Worm (Caenorhabditis elegans) whole organism, L2 larva: Measurements from ENCODE around the gene srbc-67.

Source experiments
- C34F6.9 ChIP-seq: fragments of 150-350 bp; optimal IDR thresholded peaks from 2 replicates; lab custom pipeline; 2014; ENCODE audit warnings: missing biosample characterization, missing genetic modification characterization
- F13H6.1 ChIP-seq: sonication (generic microtip); optimal IDR thresholded peaks from 2 replicates; lab custom pipeline; 2016; ENCODE audit warnings: missing genetic modification characterization, missing compliant biosample characterization
- Y55F3AM.14 ChIP-seq: fragments of 200-800 bp; sonication (Bioruptor generic); optimal IDR thresholded peaks from 2 replicates; lab custom pipeline; 2018; ENCODE audit warnings: mild to moderate bottlenecking, missing genetic modification characterization, missing compliant biosample characterization
- alr-1 ChIP-seq: fragments of 150-350 bp; optimal IDR thresholded peaks from 2 replicates; lab custom pipeline; 2014; ENCODE audit warnings: missing biosample characterization, missing genetic modification characterization
- aly-2 ChIP-seq: fragments of 150-350 bp; optimal IDR thresholded peaks from 2 replicates; lab custom pipeline; 2014; ENCODE audit warnings: missing biosample characterization, missing genetic modification characterization
- ama-1 ChIP-seq: fragments of 150-350 bp; optimal IDR thresholded peaks from 2 replicates; lab custom pipeline; 2018; ENCODE audit warnings: inconsistent platforms
- blmp-1 ChIP-seq: sonication (generic microtip); optimal IDR thresholded peaks from 2 replicates; lab custom pipeline; 2017; ENCODE audit warnings: missing genetic modification characterization, mild to moderate bottlenecking, missing compliant biosample characterization, antibody characterized with exemption, moderate library complexity; ENCODE audit not compliant: insufficient read depth
- ceh-16 ChIP-seq: fragments of 150-350 bp; optimal IDR thresholded peaks from 2 replicates; lab custom pipeline; 2014; ENCODE audit warnings: missing biosample characterization, missing genetic modification characterization
- ceh-82 ChIP-seq: fragments of 150-350 bp; optimal IDR thresholded peaks from 2 replicates; lab custom pipeline; 2014; ENCODE audit warnings: missing biosample characterization, missing genetic modification characterization
- crh-2 ChIP-seq: sonication (generic microtip); optimal IDR thresholded peaks from 2 replicates; lab custom pipeline; 2017; ENCODE audit warnings: missing biosample characterization, missing genetic modification characterization
- egl-27 ChIP-seq: sonication (generic microtip); optimal IDR thresholded peaks from 3 replicates; lab custom pipeline; 2017; ENCODE audit warnings: missing biosample characterization, missing genetic modification reagents, missing genetic modification characterization
- elt-1 ChIP-seq: fragments of 150-350 bp; optimal IDR thresholded peaks from 2 replicates; lab custom pipeline; 2014; ENCODE audit warnings: missing biosample characterization, missing genetic modification characterization
- fos-1 ChIP-seq: fragments of 150-350 bp; optimal IDR thresholded peaks from 2 replicates; lab custom pipeline; 2014; ENCODE audit warnings: missing biosample characterization, missing genetic modification characterization
- lin-11 ChIP-seq: fragments of 150-350 bp; sonication (generic microtip); optimal IDR thresholded peaks from 2 replicates; lab custom pipeline; 2014; ENCODE audit warnings: missing biosample characterization, missing genetic modification characterization, inconsistent platforms, mixed read lengths
- lsy-2 ChIP-seq, 2 experiments: fragments of 150-350 bp in 1 of 2; sonication (generic microtip) in 1 of 2; optimal IDR thresholded peaks; 2 replicates each; lab custom pipeline; 2014 to 2017; ENCODE audit warnings: missing biosample characterization in 2 of 2, missing genetic modification characterization in 2 of 2
- mab-5 ChIP-seq: fragments of 150-350 bp; optimal IDR thresholded peaks from 2 replicates; lab custom pipeline; 2014; ENCODE audit warnings: missing biosample characterization, missing genetic modification characterization
- mbf-1 ChIP-seq: sonication (generic microtip); optimal IDR thresholded peaks from 2 replicates; lab custom pipeline; 2017; ENCODE audit warnings: missing biosample characterization, missing genetic modification characterization
- nhr-11 ChIP-seq: fragments of 150-350 bp; optimal IDR thresholded peaks from 2 replicates; lab custom pipeline; 2014; ENCODE audit warnings: missing biosample characterization, missing genetic modification characterization
- nhr-12 ChIP-seq: fragments of 150-350 bp; optimal IDR thresholded peaks from 2 replicates; lab custom pipeline; 2014; ENCODE audit warnings: missing biosample characterization, missing genetic modification characterization
- nhr-129 ChIP-seq: fragments of 150-350 bp; optimal IDR thresholded peaks from 2 replicates; lab custom pipeline; 2014; ENCODE audit warnings: missing biosample characterization, missing genetic modification characterization
- nhr-21 ChIP-seq: fragments of 150-350 bp; optimal IDR thresholded peaks from 2 replicates; lab custom pipeline; 2014; ENCODE audit warnings: missing biosample characterization, missing genetic modification characterization
- nhr-25 ChIP-seq: fragments of 150-350 bp; sonication (generic microtip); optimal IDR thresholded peaks from 3 replicates; lab custom pipeline; 2014; ENCODE audit warnings: missing biosample characterization, missing genetic modification characterization
- nhr-77 ChIP-seq: fragments of 150-350 bp; optimal IDR thresholded peaks from 2 replicates; lab custom pipeline; 2014; ENCODE audit warnings: missing biosample characterization, missing genetic modification characterization
- peb-1 ChIP-seq: fragments of 150-350 bp; optimal IDR thresholded peaks from 2 replicates; lab custom pipeline; 2014; ENCODE audit warnings: missing biosample characterization, missing genetic modification characterization
- sem-4 ChIP-seq: fragments of 150-350 bp; optimal IDR thresholded peaks from 2 replicates; lab custom pipeline; 2014; ENCODE audit warnings: missing biosample characterization, missing genetic modification reagents, missing genetic modification characterization
- skn-1 ChIP-seq: sonication (generic microtip); optimal IDR thresholded peaks from 2 replicates; lab custom pipeline; 2017; ENCODE audit warnings: missing biosample characterization, missing genetic modification characterization
- sma-3 ChIP-seq: sonication (generic microtip); optimal IDR thresholded peaks from 2 replicates; lab custom pipeline; 2016; ENCODE audit warnings: missing genetic modification reagents, missing genetic modification characterization, missing compliant biosample characterization
- sma-9 ChIP-seq, 2 experiments: fragments of 150-350 bp in 1 of 2; sonication (generic microtip) in 1 of 2; optimal IDR thresholded peaks; 2 replicates each; lab custom pipeline; 2014 to 2016; ENCODE audit warnings: missing genetic modification characterization in 2 of 2, mild to moderate bottlenecking in 1 of 2, missing biosample characterization in 1 of 2, missing compliant biosample characterization in 1 of 2, missing genetic modification reagents in 1 of 2, moderate library complexity in 1 of 2
- snpc-4 ChIP-seq: fragments of 150-350 bp; optimal IDR thresholded peaks from 2 replicates; lab custom pipeline; 2014; ENCODE audit warnings: missing biosample characterization, missing genetic modification characterization
- unc-39 ChIP-seq: fragments of 150-350 bp; optimal IDR thresholded peaks from 2 replicates; lab custom pipeline; 2014; ENCODE audit warnings: missing biosample characterization, missing genetic modification characterization
- unc-55 ChIP-seq: fragments of 150-350 bp; sonication (generic microtip); optimal IDR thresholded peaks from 3 replicates; lab custom pipeline; 2014; ENCODE audit warnings: missing biosample characterization, missing genetic modification reagents, missing genetic modification characterization
- unc-62 ChIP-seq: fragments of 150-350 bp; optimal IDR thresholded peaks from 2 replicates; lab custom pipeline; 2014; ENCODE audit warnings: missing biosample characterization, missing genetic modification reagents, missing genetic modification characterization
- zag-1 ChIP-seq: fragments of 150-350 bp; optimal IDR thresholded peaks from 2 replicates; lab custom pipeline; 2014; ENCODE audit warnings: missing biosample characterization, missing genetic modification characterization
- ztf-1 ChIP-seq: fragments of 200-800 bp; sonication (Bioruptor generic); conservative IDR thresholded peaks from 2 replicates; pipeline ENCODE4 v1.3.6; 2022; ENCODE audit warnings: missing genetic modification characterization, missing compliant biosample characterization
- ztf-11 ChIP-seq: sonication (generic microtip); optimal IDR thresholded peaks from 2 replicates; lab custom pipeline; 2017; ENCODE audit warnings: missing biosample characterization, missing genetic modification characterization

Gene srbc-67

DNA sequence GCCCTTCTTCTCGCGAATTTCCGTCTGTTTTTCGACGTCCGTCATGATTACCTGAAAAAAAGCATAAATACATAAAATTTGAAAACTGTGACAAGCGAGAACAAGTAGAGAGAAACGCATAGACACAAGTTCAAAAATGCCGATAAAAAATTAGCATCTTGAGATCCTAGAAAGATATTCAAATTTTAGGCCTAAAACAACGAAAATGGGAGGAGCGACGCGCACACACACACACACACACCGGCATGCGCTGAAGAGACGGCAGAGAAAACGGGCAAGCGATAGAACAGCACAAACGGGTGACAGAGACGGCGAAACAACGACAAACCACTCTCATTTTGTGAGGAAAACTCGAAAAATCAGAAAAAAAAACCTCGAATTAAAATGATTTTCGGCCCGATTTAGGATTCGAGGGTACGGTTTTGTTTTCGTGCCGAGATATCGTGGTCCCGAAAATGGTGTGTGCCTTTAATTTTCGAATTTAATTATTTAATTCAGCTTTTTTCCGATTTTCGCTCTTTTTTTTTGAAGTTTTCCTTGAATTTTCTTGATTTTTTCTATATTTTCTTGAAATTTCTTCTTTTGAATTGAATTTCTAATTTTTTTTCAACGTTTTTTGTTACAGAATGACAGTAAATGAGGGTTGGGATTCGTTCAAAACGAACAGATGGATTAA is 45.1 kb upstream of the srbc-67 start, which contains the start of the genes rpl-11.1 and T22F3.2:
Gene rpl-11.1 (minus strand): TSS at position 51 of the 676 bp plus-strand sequence.
Gene T22F3.2 (plus strand): TSS at position 626 of the 676 bp plus-strand sequence.
- TF ChIP-seq C34F6.9 (tag; lab: Kevin White, UChicago), result peak; percentile 40
- no peak for TF ChIP-seq zag-1 (tag; lab: Kevin White, UChicago)
- no peak for TF ChIP-seq crh-2 (tag; lab: Kevin White, UChicago)
- TF ChIP-seq nhr-11 (tag; lab: Kevin White, UChicago), result no peak
- peak; percentile 34 for TF ChIP-seq nhr-129
- peak; percentile 6 for TF ChIP-seq sma-9 (GFP tag; optimal IDR thresholded peaks at IDR 0.05; lab: Kevin White, UChicago)
- TF ChIP-seq sma-9 (tag; optimal IDR thresholded peaks at IDR 0.05; lab: Kevin White, UChicago), result no peak
- TF ChIP-seq unc-55 (GFP tag; lab: Kevin White, UChicago), result peak; percentile 42
- no peak for TF ChIP-seq ztf-1 (GFP tag; lab: Robert Waterston, UW)
- TF ChIP-seq skn-1 (tag; lab: Kevin White, UChicago), result no peak
- TF ChIP-seq lsy-2 (tag; optimal IDR thresholded peaks at IDR 0.05; lab: Kevin White, UChicago), result peak in 1 of 2 experiments; percentile 27
- TF ChIP-seq, all 48 proteins: peak for 5

DNA sequence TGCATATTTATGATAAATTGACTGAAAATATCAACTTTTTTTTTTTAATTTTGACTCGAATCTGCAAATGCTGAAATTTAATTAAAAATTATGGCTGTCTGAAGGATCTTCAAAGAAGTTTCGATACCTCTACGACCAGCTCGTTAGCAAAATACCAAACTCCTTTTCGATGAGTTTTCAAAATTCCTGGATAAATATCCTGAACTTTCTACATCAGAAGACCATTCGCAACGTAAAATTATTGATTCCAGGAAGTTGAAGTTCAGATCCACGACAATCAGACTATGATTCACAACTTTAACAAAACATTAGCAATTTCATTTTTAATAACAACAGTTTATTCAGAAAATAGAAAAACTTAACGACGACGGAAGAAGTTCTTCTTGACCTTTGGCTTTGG is 44.0 kb upstream of the srbc-67 start:
- no peak for TF ChIP-seq F13H6.1
- no peak for TF ChIP-seq mbf-1 (tag; lab: Kevin White, UChicago)
- TF ChIP-seq nhr-12 (tag; lab: Kevin White, UChicago), result no peak
- no peak for TF ChIP-seq alr-1 (tag; lab: Kevin White, UChicago)
- TF ChIP-seq sem-4 (tag; lab: Kevin White, UChicago), result no peak
- no peak for TF ChIP-seq peb-1
- no peak for TF ChIP-seq nhr-25 (tag; lab: Kevin White, UChicago)
- no peak for TF ChIP-seq aly-2 (tag; lab: Kevin White, UChicago)
- no peak for TF ChIP-seq fos-1 (tag; lab: Kevin White, UChicago)
- no peak for TF ChIP-seq sma-9 (GFP tag; optimal IDR thresholded peaks at IDR 0.05; lab: Kevin White, UChicago)
- no peak for TF ChIP-seq sma-9 (tag; optimal IDR thresholded peaks at IDR 0.05; lab: Kevin White, UChicago)
- TF ChIP-seq blmp-1 (tag; lab: Kevin White, UChicago), result no peak
- no peak for TF ChIP-seq ama-1 (lab: Kevin White, UChicago)
- TF ChIP-seq nhr-77, result no peak
- no peak for TF ChIP-seq lsy-2 (tag; optimal IDR thresholded peaks at IDR 0.05; lab: Kevin White, UChicago)
- TF ChIP-seq ceh-82 (tag; lab: Kevin White, UChicago), result no peak
- TF ChIP-seq zag-1 (tag; lab: Kevin White, UChicago), result no peak
- TF ChIP-seq Y55F3AM.14 (GFP tag; lab: Kevin White, UChicago), result no peak
- no peak for TF ChIP-seq elt-1 (tag; lab: Kevin White, UChicago)

DNA sequence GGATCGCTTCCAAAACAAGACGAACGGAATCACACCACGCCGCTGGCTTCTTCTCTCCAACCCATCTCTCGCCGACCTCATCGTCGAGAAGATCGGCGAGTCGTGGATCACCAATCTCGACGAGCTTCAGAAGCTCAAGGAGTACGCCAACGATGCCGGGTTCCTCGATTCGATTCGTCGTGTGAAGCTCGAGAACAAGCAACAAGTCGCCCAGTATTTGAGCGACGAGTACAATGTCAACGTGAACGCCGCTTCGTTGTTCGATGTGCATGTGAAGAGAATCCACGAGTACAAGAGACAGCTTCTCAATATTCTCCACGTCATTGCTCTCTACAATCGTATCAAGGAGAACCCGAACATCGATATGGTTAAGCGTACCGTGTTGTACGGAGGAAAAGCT is 42.6 kb upstream of the srbc-67 start:
- TF ChIP-seq ztf-11, result no peak
- no peak for TF ChIP-seq F13H6.1
- TF ChIP-seq nhr-12 (tag; lab: Kevin White, UChicago), result no peak
- no peak for TF ChIP-seq fos-1 (tag; lab: Kevin White, UChicago)
- TF ChIP-seq unc-39 (tag; lab: Kevin White, UChicago), result no peak
- TF ChIP-seq mab-5 (tag; lab: Kevin White, UChicago), result no peak
- TF ChIP-seq ztf-1 (GFP tag; lab: Robert Waterston, UW), result no peak
- no peak for TF ChIP-seq nhr-11 (tag; lab: Kevin White, UChicago)
- TF ChIP-seq alr-1 (tag; lab: Kevin White, UChicago), result no peak
- TF ChIP-seq egl-27 (tag; lab: Kevin White, UChicago), result no peak
- no peak for TF ChIP-seq unc-55 (GFP tag; lab: Kevin White, UChicago)
- no peak for TF ChIP-seq lin-11
- no peak for TF ChIP-seq zag-1 (tag; lab: Kevin White, UChicago)
- TF ChIP-seq snpc-4 (tag; lab: Kevin White, UChicago), result no peak

ce11 chrV:3582671-3583070 is 41.7 kb upstream of the srbc-67 start:
- TF ChIP-seq sma-3 (GFP tag; lab: Kevin White, UChicago) (no peak), Y55F3AM.14 (GFP tag; lab: Kevin White, UChicago) (no peak), zag-1 (tag; lab: Kevin White, UChicago) (no peak), unc-62 (GFP tag; lab: Kevin White, UChicago) (no peak), ama-1 (lab: Kevin White, UChicago) (no peak), snpc-4 (tag; lab: Kevin White, UChicago) (no peak), nhr-21 (tag; lab: Kevin White, UChicago) (no peak), mab-5 (tag; lab: Kevin White, UChicago) (no peak), ceh-16 (tag; lab: Kevin White, UChicago) (no peak)
